Worm (Caenorhabditis elegans) whole organism, late embryonic: Measurements from ENCODE around the gene E02H1.6.

Experiments used
- ceh-14 ChIP-seq: sonication (generic microtip); optimal IDR thresholded peaks from 2 replicates; lab custom pipeline; 2016; ENCODE audit warnings: missing genotype, missing genetic modification characterization, missing compliant biosample characterization
- ceh-2 ChIP-seq: sonication (generic microtip); optimal IDR thresholded peaks from 2 replicates; lab custom pipeline; 2016; ENCODE audit warnings: missing genotype, missing genetic modification characterization, missing compliant biosample characterization
- ceh-48 ChIP-seq: sonication (generic microtip); optimal IDR thresholded peaks from 2 replicates; lab custom pipeline; 2016; ENCODE audit warnings: missing genetic modification characterization, inconsistent platforms, missing compliant biosample characterization
- fax-1 ChIP-seq: sonication (generic microtip); optimal IDR thresholded peaks from 2 replicates; lab custom pipeline; 2016; ENCODE audit warnings: missing genotype, missing genetic modification characterization, missing compliant biosample characterization
- fkh-10 ChIP-seq: fragments of 150-350 bp; optimal IDR thresholded peaks from 2 replicates; lab custom pipeline; 2014; ENCODE audit warnings: missing biosample characterization, missing genetic modification reagents, missing genetic modification characterization
- hlh-30 ChIP-seq: sonication (generic microtip); optimal IDR thresholded peaks from 2 replicates; lab custom pipeline; 2017; ENCODE audit warnings: antibody characterized with exemption, missing genetic modification characterization, missing compliant biosample characterization; ENCODE audit not compliant: insufficient read depth
- hlh-6 ChIP-seq: sonication (generic microtip); optimal IDR thresholded peaks from 2 replicates; lab custom pipeline; 2016; ENCODE audit warnings: missing genotype, missing genetic modification characterization, missing compliant biosample characterization
- mec-3 ChIP-seq: sonication (generic microtip); optimal IDR thresholded peaks from 2 replicates; lab custom pipeline; 2016; ENCODE audit warnings: borderline replicate concordance, missing genetic modification characterization, missing compliant biosample characterization
- nhr-232 ChIP-seq: sonication (generic microtip); optimal IDR thresholded peaks from 2 replicates; lab custom pipeline; 2016; ENCODE audit warnings: missing genetic modification characterization, missing compliant biosample characterization
- npax-4 ChIP-seq: sonication (generic microtip); optimal IDR thresholded peaks from 2 replicates; lab custom pipeline; 2016; ENCODE audit warnings: missing genetic modification characterization, missing compliant biosample characterization
- odd-2 ChIP-seq: sonication (generic microtip); optimal IDR thresholded peaks from 2 replicates; lab custom pipeline; 2017; ENCODE audit warnings: antibody characterized with exemption, mild to moderate bottlenecking, missing genetic modification characterization, missing compliant biosample characterization
- pha-4 ChIP-seq: fragments of 150-350 bp; optimal IDR thresholded peaks from 2 replicates; lab custom pipeline; 2018; ENCODE audit warnings: missing biosample characterization, missing genetic modification reagents, missing genetic modification characterization
- unc-86 ChIP-seq: sonication (generic microtip); optimal IDR thresholded peaks from 2 replicates; lab custom pipeline; 2016; ENCODE audit warnings: missing genetic modification characterization, missing compliant biosample characterization
- ztf-16 ChIP-seq: sonication (generic microtip); optimal IDR thresholded peaks from 2 replicates; lab custom pipeline; 2017; ENCODE audit warnings: missing genetic modification characterization, missing compliant biosample characterization

- TF ChIP-seq hlh-30 (tag; lab: Kevin White, UChicago) (no peak), fkh-10 (GFP tag; lab: Kevin White, UChicago) (no peak), nhr-232 (tag; lab: Kevin White, UChicago) (no peak), ztf-16 (tag; lab: Kevin White, UChicago) (no peak), hlh-6 (tag; lab: Kevin White, UChicago) (no peak), ceh-48 (tag; lab: Kevin White, UChicago) (no peak), pha-4 (tag; lab: Kevin White, UChicago) (no peak), fax-1 (tag; lab: Kevin White, UChicago) (no peak), npax-4 (no peak), ceh-14 (no peak), unc-86 (tag; lab: Kevin White, UChicago) (no peak), odd-2 (tag; lab: Kevin White, UChicago) (no peak), ceh-2 (tag; lab: Kevin White, UChicago) (no peak), mec-3 (tag; lab: Kevin White, UChicago) (no peak)
Measured at ce11 chrII:9617902-9618245, 21.4 kb downstream of the E02H1.6 start.
